Fruit fly (Drosophila melanogaster) whole organism, embryonic: ENCODE results near the gene spd-2.

Experiments
- Antp ChIP-seq: fragments of 200-800 bp; sonication (Bioruptor generic); optimal IDR thresholded peaks from 3 replicates; lab custom pipeline; 2016; ENCODE audit warnings: missing biosample characterization, missing genetic modification characterization
- Bgb ChIP-seq: fragments of 200-800 bp; sonication (Bioruptor generic); IDR thresholded peaks from 2 replicates; pipeline ENCODE4 v1.3.6; 2022; ENCODE audit warnings: missing biosample characterization, missing genetic modification characterization; ENCODE audit not compliant: partially characterized antibody
- CG10654 ChIP-seq: fragments of 200-800 bp; sonication (Bioruptor generic); optimal IDR thresholded peaks from 2 replicates; lab custom pipeline; 2016; ENCODE audit warnings: missing biosample characterization, missing genetic modification characterization
- CG10959 ChIP-seq: fragments of 200-800 bp; sonication (Bioruptor generic); IDR thresholded peaks from 2 replicates; pipeline ENCODE4 v1.3.6; 2022; ENCODE audit warnings: missing biosample characterization, missing genetic modification characterization
- CG11085 ChIP-seq: fragments of 200-800 bp; sonication (Bioruptor generic); IDR thresholded peaks from 2 replicates; pipeline ENCODE4 v1.3.6; 2022; ENCODE audit warnings: missing biosample characterization, missing genetic modification characterization
- CG12236 ChIP-seq: fragments of 200-800 bp; sonication (Bioruptor generic); optimal IDR thresholded peaks from 2 replicates; lab custom pipeline; 2016; ENCODE audit warnings: missing biosample characterization, missing genetic modification characterization
- CG14014 ChIP-seq: fragments of 200-800 bp; sonication (Bioruptor generic); IDR thresholded peaks from 2 replicates; pipeline ENCODE4 v1.3.6; 2022; ENCODE audit warnings: missing biosample characterization, missing genetic modification characterization
- CG15073 ChIP-seq: fragments of 200-800 bp; sonication (Bioruptor generic); optimal IDR thresholded peaks from 2 replicates; lab custom pipeline; 2016; ENCODE audit warnings: missing biosample characterization, missing genetic modification characterization
- CG15269 ChIP-seq: fragments of 200-800 bp; sonication (Bioruptor generic); optimal IDR thresholded peaks from 2 replicates; lab custom pipeline; 2018; ENCODE audit warnings: missing biosample characterization, mild to moderate bottlenecking, missing genetic modification characterization, moderate library complexity
- CG2129 ChIP-seq: fragments of 200-800 bp; sonication (Bioruptor generic); IDR thresholded peaks from 2 replicates; pipeline ENCODE4 v1.3.6; 2022; ENCODE audit warnings: missing biosample characterization, missing genetic modification characterization; ENCODE audit not compliant: partially characterized antibody
- CG30431 ChIP-seq: fragments of 200-800 bp; sonication (Bioruptor generic); optimal IDR thresholded peaks from 2 replicates; lab custom pipeline; 2017; ENCODE audit warnings: missing biosample characterization, missing genetic modification characterization
- CG31224 ChIP-seq: fragments of 200-800 bp; sonication (Bioruptor generic); IDR thresholded peaks from 2 replicates; pipeline ENCODE4 v1.3.6; 2022; ENCODE audit warnings: missing biosample characterization, missing genetic modification characterization
- CG3281 ChIP-seq: fragments of 200-800 bp; sonication (Bioruptor generic); optimal IDR thresholded peaks from 3 replicates; lab custom pipeline; 2017; ENCODE audit warnings: missing biosample characterization, mild to moderate bottlenecking, missing genetic modification characterization
- CG34422 ChIP-seq: fragments of 200-800 bp; sonication (Bioruptor generic); IDR thresholded peaks from 3 replicates; pipeline ENCODE4 v1.3.6; 2022; ENCODE audit warnings: missing biosample characterization, missing genetic modification characterization
- CG6254 ChIP-seq: fragments of 200-800 bp; sonication (Bioruptor generic); optimal IDR thresholded peaks from 3 replicates; lab custom pipeline; 2017; ENCODE audit warnings: mild to moderate bottlenecking, missing biosample characterization, missing genetic modification reagents, missing genetic modification characterization
- CG6854 ChIP-seq: fragments of 200-800 bp; sonication (Bioruptor generic); optimal IDR thresholded peaks from 3 replicates; lab custom pipeline; 2017; ENCODE audit warnings: missing biosample characterization, mild to moderate bottlenecking, missing genetic modification characterization
- CG7987 ChIP-seq: fragments of 200-800 bp; sonication (Bioruptor generic); optimal IDR thresholded peaks from 2 replicates; lab custom pipeline; 2018; ENCODE audit warnings: missing biosample characterization, mild to moderate bottlenecking, missing genetic modification characterization, moderate library complexity
- CG9932 ChIP-seq: fragments of 200-800 bp; sonication (Bioruptor generic); IDR thresholded peaks from 2 replicates; pipeline ENCODE4 v1.3.6; 2022; ENCODE audit warnings: missing biosample characterization, missing genetic modification characterization
- D19B ChIP-seq: fragments of 200-800 bp; sonication (Bioruptor generic); optimal IDR thresholded peaks from 2 replicates; lab custom pipeline; 2017; ENCODE audit warnings: missing biosample characterization, mild to moderate bottlenecking, missing genetic modification characterization
- Dfd ChIP-seq, 2 experiments: fragments of >200 bp; optimal IDR thresholded peaks; 2 replicates each; lab custom pipeline; 2017; ENCODE audit warnings: missing biosample characterization in 2 of 2, missing genetic modification characterization in 2 of 2
- Dll ChIP-seq: fragments of 200-800 bp; sonication (Bioruptor generic); IDR thresholded peaks from 4 replicates; pipeline ENCODE4 v1.3.6; 2022; ENCODE audit warnings: missing biosample characterization, missing genetic modification characterization; ENCODE audit not compliant: partially characterized antibody
- Ets65A ChIP-seq: fragments of 200-800 bp; sonication (Bioruptor generic); peaks from one replicate; lab custom pipeline; 2016; ENCODE audit warnings: missing biosample characterization, missing genetic modification characterization
- Gsc ChIP-seq: fragments of 200-800 bp; sonication (Bioruptor generic); IDR thresholded peaks from 2 replicates; pipeline ENCODE4 v1.3.6; 2022; ENCODE audit warnings: missing biosample characterization, missing genetic modification characterization
- HHEX ChIP-seq: fragments of 200-800 bp; sonication (Bioruptor generic); optimal IDR thresholded peaks from 3 replicates; lab custom pipeline; 2017; ENCODE audit warnings: missing biosample characterization, mild to moderate bottlenecking, missing genetic modification characterization, missing genetic modification reagents
- Hand ChIP-seq: fragments of 200-800 bp; sonication (Bioruptor generic); optimal IDR thresholded peaks from 2 replicates; lab custom pipeline; 2017; ENCODE audit warnings: mild to moderate bottlenecking, missing biosample characterization, missing genetic modification reagents, missing genetic modification characterization
- Lpt ChIP-seq: fragments of >200 bp; optimal IDR thresholded peaks from 2 replicates; lab custom pipeline; 2018; ENCODE audit warnings: missing biosample characterization, missing genetic modification characterization
- NK7.1 ChIP-seq: fragments of 200-800 bp; sonication (Bioruptor generic); optimal IDR thresholded peaks from 3 replicates; lab custom pipeline; 2016; ENCODE audit warnings: missing biosample characterization, missing genetic modification characterization
- PHDP ChIP-seq: fragments of 200-800 bp; sonication (Bioruptor generic); optimal IDR thresholded peaks from 3 replicates; lab custom pipeline; 2018; ENCODE audit warnings: missing biosample characterization, mild to moderate bottlenecking, missing genetic modification characterization, moderate library complexity
- Sin3A ChIP-seq: fragments of >200 bp; optimal IDR thresholded peaks from 2 replicates; lab custom pipeline; 2018
- Six4 ChIP-seq: fragments of 200-800 bp; sonication (Bioruptor generic); optimal IDR thresholded peaks from 2 replicates; lab custom pipeline; 2016; ENCODE audit warnings: missing biosample characterization, missing genetic modification characterization
- YL-1 ChIP-seq: fragments of 200-800 bp; sonication (Bioruptor generic); optimal IDR thresholded peaks from 3 replicates; lab custom pipeline; 2017; ENCODE audit warnings: missing biosample characterization, mild to moderate bottlenecking, missing genetic modification characterization
- cas ChIP-seq: fragments of 200-800 bp; sonication (Bioruptor generic); IDR thresholded peaks from 2 replicates; pipeline ENCODE4 v1.3.6; 2022; ENCODE audit warnings: missing biosample characterization, missing genetic modification characterization
- ci ChIP-seq: fragments of 200-800 bp; sonication (Bioruptor generic); IDR thresholded peaks from 3 replicates; pipeline ENCODE4 v1.3.6; 2022; ENCODE audit warnings: missing biosample characterization, missing genetic modification characterization
- crp ChIP-seq, 2 experiments: fragments of 200-800 bp; sonication (Bioruptor generic); optimal IDR thresholded peaks; 2 replicates in 1 of 2; 3 replicates in 1 of 2; lab custom pipeline; 2017; ENCODE audit warnings: missing biosample characterization in 2 of 2, missing genetic modification characterization in 2 of 2, mild to moderate bottlenecking in 1 of 2, moderate library complexity in 1 of 2
- dimm ChIP-seq: fragments of 200-800 bp; sonication (Bioruptor generic); IDR thresholded peaks from 2 replicates; pipeline ENCODE4 v1.3.6; 2022; ENCODE audit warnings: missing biosample characterization, missing genetic modification characterization
- dysf ChIP-seq: fragments of 200-800 bp; sonication (Bioruptor generic); IDR thresholded peaks from 3 replicates; pipeline ENCODE4 v1.3.6; 2022; ENCODE audit warnings: missing biosample characterization, missing genetic modification characterization
- ems ChIP-seq: fragments of 200-800 bp; sonication (Bioruptor generic); optimal IDR thresholded peaks from 3 replicates; lab custom pipeline; 2016; ENCODE audit warnings: missing biosample characterization, missing genetic modification characterization
- en ChIP-seq: fragments of 200-800 bp; sonication (Bioruptor generic); optimal IDR thresholded peaks from 2 replicates; lab custom pipeline; 2016; ENCODE audit warnings: missing biosample characterization, missing genetic modification characterization
- fru ChIP-seq: fragments of >200 bp; optimal IDR thresholded peaks from 2 replicates; lab custom pipeline; 2017
- hkb ChIP-seq, 2 experiments: fragments of 200-800 bp in 1 of 2; fragments of >200 bp in 1 of 2; sonication (Bioruptor generic) in 1 of 2; IDR thresholded peaks in 1 of 2; optimal IDR thresholded peaks in 1 of 2; 2 replicates each; pipeline versions ENCODE4 v1.3.6 to Lab custom; 2017 to 2022; ENCODE audit warnings: missing biosample characterization in 1 of 2, missing genetic modification characterization in 1 of 2
- insv ChIP-seq, 2 experiments: fragments of 200-800 bp; sonication (Bioruptor generic); optimal IDR thresholded peaks; 3 replicates each; lab custom pipeline; 2016 to 2018; ENCODE audit warnings: missing biosample characterization in 2 of 2, missing genetic modification characterization in 2 of 2
- jumu ChIP-seq: fragments of 200-800 bp; sonication (Bioruptor generic); optimal IDR thresholded peaks from 3 replicates; lab custom pipeline; 2016; ENCODE audit warnings: missing biosample characterization, missing genetic modification characterization
- lilli ChIP-seq: fragments of 200-800 bp; sonication (Bioruptor generic); optimal IDR thresholded peaks from 3 replicates; lab custom pipeline; 2016; ENCODE audit warnings: missing biosample characterization, missing genetic modification characterization
- lmd ChIP-seq: fragments of 200-800 bp; sonication (Bioruptor generic); IDR thresholded peaks from 2 replicates; pipeline ENCODE4 v1.3.6; 2022; ENCODE audit warnings: missing biosample characterization, missing genetic modification characterization
- maf-S ChIP-seq: fragments of 200-800 bp; sonication (Bioruptor generic); optimal IDR thresholded peaks from 2 replicates; lab custom pipeline; 2016; ENCODE audit warnings: missing biosample characterization, missing genetic modification characterization
- pan ChIP-seq, 4 experiments: fragments of >200 bp in 3 of 4; fragments of 200-800 bp in 1 of 4; sonication (Bioruptor generic) in 1 of 4; optimal IDR thresholded peaks in 3 of 4; IDR thresholded peaks in 1 of 4; 2 replicates each; pipeline versions ENCODE4 v1.3.6 to Lab custom; 2017 to 2022; ENCODE audit warnings: missing biosample characterization in 2 of 4, missing genetic modification characterization in 2 of 4, mixed read lengths in 1 of 4
- seq ChIP-seq: fragments of 200-800 bp; sonication (Bioruptor generic); IDR thresholded peaks from 2 replicates; pipeline ENCODE4 v1.3.6; 2022; ENCODE audit warnings: missing biosample characterization, missing genetic modification characterization
- shn ChIP-seq: fragments of 200-800 bp; sonication (Bioruptor generic); optimal IDR thresholded peaks from 3 replicates; lab custom pipeline; 2016; ENCODE audit warnings: missing biosample characterization, missing genetic modification characterization
- sr ChIP-seq: fragments of 200-800 bp; sonication (Bioruptor generic); IDR thresholded peaks from 3 replicates; pipeline ENCODE4 v1.3.6; 2022; ENCODE audit warnings: missing biosample characterization, missing genetic modification characterization
- tgo ChIP-seq: fragments of 200-800 bp; sonication (Bioruptor generic); IDR thresholded peaks from 3 replicates; pipeline ENCODE4 v1.3.6; 2022; ENCODE audit warnings: missing biosample characterization, missing genetic modification characterization
- yki ChIP-seq: fragments of >200 bp; optimal IDR thresholded peaks from 3 replicates; lab custom pipeline; 2018

spd-2 gene

dm6 chr3L:16612152-16612551 is 17.3 kb upstream of the spd-2 start, which contains the start of gene CG4101 (continued):
- TF ChIP-seq CG15269 (tag; lab: Kevin White, UChicago), result peak; percentile 82
- peak; percentile 68 for TF ChIP-seq Antp (GFP tag; lab: Kevin White, UChicago)
- TF ChIP-seq Six4 (GFP tag; lab: Kevin White, UChicago), result peak; percentile 68
- TF ChIP-seq CG6254 (GFP tag; lab: Kevin White, UChicago), result peak; percentile 42
- peak; percentile 53 for TF ChIP-seq CG7987 (GFP tag; lab: Kevin White, UChicago)
- peak; percentile 96 for TF ChIP-seq Ets65A
- peak; percentile 58 for TF ChIP-seq jumu
- peak; percentile 82 for TF ChIP-seq PHDP
- peak; percentile 92 for TF ChIP-seq lilli
- no peak for TF ChIP-seq fru (lab: Kevin White, UChicago)
- TF ChIP-seq ci, result peak; percentile 82; the same call in 2 of the 3 replicates
- TF ChIP-seq CG31224 (GFP tag; lab: Robert Waterston, UW), result peak; percentile 68
- peak; percentile 76 for TF ChIP-seq shn (GFP tag; lab: Kevin White, UChicago)
- TF ChIP-seq hkb (optimal IDR thresholded peaks at IDR 0.05; lab: Kevin White, UChicago), result peak; percentile 42
- TF ChIP-seq hkb (GFP tag; IDR thresholded peaks at IDR 0.05; lab: Robert Waterston, UW), result peak; percentile 71
- peak in 1 of 2 experiments; percentile 51 for TF ChIP-seq crp (GFP tag; optimal IDR thresholded peaks at IDR 0.05; lab: Kevin White, UChicago)
- TF ChIP-seq Gsc (GFP tag; lab: Robert Waterston, UW), result peak; percentile 29; the same call in 1 of the 2 replicates
- TF ChIP-seq CG11085, result peak; percentile 46; the same call in 1 of the 2 replicates
- TF ChIP-seq CG6854 (GFP tag; lab: Kevin White, UChicago), result peak; percentile 30
- TF ChIP-seq YL-1, result peak; percentile 79
- TF ChIP-seq CG15073 (GFP tag; lab: Kevin White, UChicago), result no peak
- peak; percentile 63; the same call in 1 of the 2 replicates for TF ChIP-seq cas
- TF ChIP-seq sr (GFP tag; lab: Robert Waterston, UW), result no peak
- no peak for TF ChIP-seq Hand
- peak; percentile 43 for TF ChIP-seq Sin3A (lab: Kevin White, UChicago)
- peak; percentile 93 for TF ChIP-seq Dll (GFP tag; lab: Robert Waterston, UW)
- no peak for TF ChIP-seq Lpt (GFP tag; lab: Kevin White, UChicago)
- TF ChIP-seq CG10959 (GFP tag; lab: Robert Waterston, UW), result peak; percentile 44
- TF ChIP-seq dysf (GFP tag; lab: Robert Waterston, UW), result peak; percentile 78
- peak; percentile 81 for TF ChIP-seq CG34422
- TF ChIP-seq en (GFP tag; lab: Kevin White, UChicago), result peak; percentile 47
- no peak for TF ChIP-seq yki (lab: Kevin White, UChicago)
- no peak for TF ChIP-seq CG30431 (GFP tag; lab: Kevin White, UChicago)
- no peak for TF ChIP-seq pan (optimal IDR thresholded peaks at IDR 0.05; lab: Kevin White, UChicago)
- TF ChIP-seq pan (GFP tag; optimal IDR thresholded peaks at IDR 0.05 in 1 of 2, IDR thresholded peaks at IDR 0.05 in 1 of 2), result peak in 1 of 2 experiments; percentile 66
- TF ChIP-seq CG12236 (GFP tag; lab: Kevin White, UChicago), result peak; percentile 12
- peak; percentile 75 for TF ChIP-seq lmd (GFP tag; lab: Robert Waterston, UW)
- TF ChIP-seq Bgb, result peak; percentile 51; the same call in 1 of the 2 replicates
- peak; percentile 81 for TF ChIP-seq ems
- TF ChIP-seq CG2129 (GFP tag; lab: Robert Waterston, UW), result peak; percentile 77
- peak; percentile 80 for TF ChIP-seq tgo (GFP tag; lab: Robert Waterston, UW)
- TF ChIP-seq dimm (GFP tag; lab: Robert Waterston, UW), result no peak
- peak; percentile 77 for TF ChIP-seq CG10654
- TF ChIP-seq CG14014 (GFP tag; lab: Robert Waterston, UW), result peak; percentile 84
- peak; percentile 54 for TF ChIP-seq HHEX (GFP tag; lab: Kevin White, UChicago)
- peak; percentile 90 for TF ChIP-seq CG3281 (GFP tag; lab: Kevin White, UChicago)
- TF ChIP-seq seq, result peak; percentile 63; the same call in 1 of the 2 replicates
- peak in 1 of 2 experiments; percentile 44 for TF ChIP-seq insv (GFP tag; optimal IDR thresholded peaks at IDR 0.05; lab: Kevin White, UChicago)
- no peak for TF ChIP-seq Dfd (GFP tag; optimal IDR thresholded peaks at IDR 0.05; lab: Kevin White, UChicago)
- TF ChIP-seq NK7.1 (GFP tag; lab: Kevin White, UChicago), result peak; percentile 11
- peak; percentile 91 for TF ChIP-seq CG9932 (GFP tag; lab: Robert Waterston, UW)
- peak; percentile 46 for TF ChIP-seq D19B (GFP tag; lab: Kevin White, UChicago)
- peak; percentile 74 for TF ChIP-seq maf-S (GFP tag; lab: Kevin White, UChicago)
